Fruit fly (Drosophila melanogaster): ENCODE data around the gene beat-Va.

beat-Va gene

DNA sequence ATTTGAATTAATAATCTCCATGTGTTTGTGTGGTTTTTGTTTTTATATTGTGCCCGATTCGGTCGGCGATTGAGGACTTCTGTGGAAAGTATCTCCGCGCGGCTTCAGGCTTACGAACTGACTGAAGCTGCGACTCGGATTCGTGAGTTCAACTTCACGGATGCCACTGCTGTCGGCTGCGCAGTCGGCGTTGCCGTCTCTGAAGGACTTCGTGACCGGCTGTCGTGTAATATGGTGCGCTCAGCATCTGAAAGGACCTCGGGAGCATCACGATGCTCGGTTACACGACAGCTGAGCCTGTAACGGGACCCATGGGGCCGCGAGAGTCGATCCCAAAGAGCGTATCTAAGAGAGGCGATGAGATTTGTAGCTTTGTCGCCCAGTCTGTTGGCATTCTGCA lies at the start of gene beat-Va:
TSS of gene beat-Va (minus strand) at position 107 of the 400 bp plus-strand sequence.
- no peak for TF ChIP-seq svp (GFP tag)
- TF ChIP-seq eg (GFP tag; IDR thresholded peaks at IDR 0.05) = 0 out of 3 replicates have a peak, but pooled peaks have one; percentile 9

DNA sequence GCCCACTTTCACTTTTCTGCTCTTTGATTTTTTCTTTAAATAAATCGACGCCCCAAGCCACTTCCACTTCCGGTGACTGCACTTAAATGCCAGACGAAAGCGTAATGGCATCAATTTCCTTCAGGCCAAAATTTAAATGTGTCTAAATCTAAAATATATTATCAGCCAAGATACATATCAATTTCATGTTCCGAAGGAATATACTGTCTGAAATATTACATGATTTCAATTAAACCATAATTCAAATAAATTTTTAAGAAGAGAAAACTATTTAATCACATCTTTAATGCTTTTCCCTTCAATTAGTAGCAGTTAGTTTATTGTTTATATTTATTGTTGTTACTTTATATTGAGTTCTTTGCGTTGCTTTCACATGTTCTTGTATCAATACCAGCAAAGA lies 43.4 kb upstream of the beat-Va start, which contains the start of gene d-cup:
TSS of gene d-cup (plus strand) at position 301 of the 400 bp plus-strand sequence.
- TF ChIP-seq Eip93F (GFP tag; optimal IDR thresholded peaks at IDR 0.05) (no peak), Sox15 (GFP tag; optimal IDR thresholded peaks at IDR 0.05) (no peak)

DNA sequence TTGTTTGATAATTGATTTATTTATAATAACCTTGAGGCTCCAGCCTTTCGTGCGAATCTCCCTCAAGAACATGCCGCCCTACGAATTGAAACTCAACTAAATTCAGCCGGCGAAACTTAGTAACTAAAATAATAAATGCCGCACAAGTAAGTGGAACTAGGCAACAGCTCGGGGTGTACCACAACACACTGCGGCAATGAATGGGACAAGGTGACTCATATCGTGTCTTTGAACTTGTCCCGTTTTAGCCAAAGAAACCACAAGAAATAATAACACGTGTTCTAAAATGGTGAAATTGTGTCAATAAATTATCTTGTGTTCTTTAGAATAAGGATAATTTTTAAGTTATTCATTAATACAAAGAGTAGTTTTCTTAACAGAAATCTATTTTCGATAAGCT lies 10.9 kb upstream of the beat-Va start, which contains the start of gene CG10126:
TSS of gene CG10126 (minus strand) at position 101 of the 400 bp plus-strand sequence.
- TF ChIP-seq CG9139 (GFP tag; optimal IDR thresholded peaks at IDR 0.05) (no peak), cyc (GFP tag; optimal IDR thresholded peaks at IDR 0.05) (no peak), Smox (GFP tag; optimal IDR thresholded peaks at IDR 0.05) (no peak), CG6792 (GFP tag; optimal IDR thresholded peaks at IDR 0.05) (no peak), CG32006 (GFP tag; optimal IDR thresholded peaks at IDR 0.05) (no peak)

DNA sequence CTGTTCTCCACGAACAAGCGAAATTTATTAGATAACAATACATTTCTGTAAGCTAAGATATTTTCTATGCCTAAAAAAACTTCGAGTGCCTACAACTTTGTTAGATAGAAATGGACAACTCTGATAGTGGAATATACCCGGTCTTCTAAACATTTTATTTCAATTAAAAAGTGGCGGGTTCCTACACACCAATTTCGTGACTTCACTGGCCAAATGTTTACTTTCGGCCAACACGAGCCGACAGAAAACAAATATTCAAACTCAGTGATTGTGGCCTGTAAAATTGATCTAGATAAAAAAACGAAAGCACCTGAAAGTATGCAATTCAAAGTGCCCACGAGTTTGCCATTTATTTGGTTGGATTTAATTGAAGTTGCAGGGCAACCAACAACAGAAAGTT lies 9.9 kb upstream of the beat-Va start:
- TF ChIP-seq Eip78C (GFP tag) (no peak), net (GFP tag; optimal IDR thresholded peaks at IDR 0.05) (no peak), Ets21C (GFP tag; optimal IDR thresholded peaks at IDR 0.05) (no peak), fkh (GFP tag; optimal IDR thresholded peaks at IDR 0.05) (peak; percentile 61)

DNA sequence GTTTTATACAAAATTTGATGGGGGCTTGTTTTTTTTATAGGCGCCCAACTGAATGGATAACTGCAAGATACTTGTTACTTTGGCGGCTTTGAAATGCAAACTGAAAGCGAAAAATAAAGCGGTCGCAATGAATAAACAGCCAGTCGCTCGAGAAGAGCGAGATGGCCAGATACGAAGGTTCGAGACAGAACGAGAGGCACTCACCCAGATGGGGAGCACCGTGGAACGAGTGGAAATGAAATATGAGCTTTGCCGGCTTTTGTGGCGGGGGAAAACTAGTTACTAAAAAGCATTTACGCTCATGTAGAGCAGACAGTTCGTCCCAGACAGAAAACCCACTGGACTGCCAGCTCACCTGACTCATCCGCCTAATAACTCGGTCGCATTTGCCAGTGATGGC lies 9.3 kb upstream of the beat-Va start:
- TF ChIP-seq fd59A (GFP tag; optimal IDR thresholded peaks at IDR 0.05) = no peak
- TF ChIP-seq fd85E (GFP tag; optimal IDR thresholded peaks at IDR 0.05) = no peak
- TF ChIP-seq svp (GFP tag) = no peak
- TF ChIP-seq CG6808 (GFP tag; optimal IDR thresholded peaks at IDR 0.05) = no peak
- TF ChIP-seq CG32006 (GFP tag; optimal IDR thresholded peaks at IDR 0.05) = no peak
- peak; percentile 14 for TF ChIP-seq fkh (GFP tag; optimal IDR thresholded peaks at IDR 0.05)
- 0 out of 3 replicates have a peak, but pooled peaks have one; percentile 36 for TF ChIP-seq eg (GFP tag; IDR thresholded peaks at IDR 0.05)
- TF ChIP-seq OdsH (GFP tag; optimal IDR thresholded peaks at IDR 0.05) = no peak
- no peak for TF ChIP-seq Eip78C (GFP tag)
- no peak for TF ChIP-seq CG7368 (GFP tag; optimal IDR thresholded peaks at IDR 0.05)
- peak; percentile 4 for TF ChIP-seq CG6276 (GFP tag; optimal IDR thresholded peaks at IDR 0.05)
- 0 out of 3 replicates have a peak, but pooled peaks have one; percentile 42 for TF ChIP-seq CG6163 (GFP tag; IDR thresholded peaks at IDR 0.05)
- TF ChIP-seq CG3032 (tag; optimal IDR thresholded peaks at IDR 0.05) = no peak

DNA sequence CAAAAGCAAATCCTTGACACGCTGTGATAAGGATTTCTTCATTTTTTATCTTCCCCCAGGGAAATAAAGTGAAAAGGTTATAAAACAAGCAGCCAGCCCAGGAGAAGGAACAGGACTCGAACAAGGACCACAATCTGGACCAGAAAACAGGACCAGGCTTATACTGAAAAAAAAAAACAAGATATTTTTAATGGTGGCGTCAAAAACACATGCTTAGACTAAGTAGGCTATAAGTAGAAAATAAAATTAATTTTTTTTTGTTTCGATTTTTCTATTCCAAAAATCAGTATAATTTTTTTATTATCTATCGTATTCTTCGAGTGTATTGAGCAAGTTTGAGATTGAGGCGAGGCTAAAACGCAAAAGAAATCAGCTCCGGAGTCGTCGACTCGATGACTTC lies 20.4 kb downstream of the beat-Va start:
- TF ChIP-seq Eip78C (GFP tag) (peak; percentile 14), cyc (GFP tag; optimal IDR thresholded peaks at IDR 0.05) (no peak)

DNA sequence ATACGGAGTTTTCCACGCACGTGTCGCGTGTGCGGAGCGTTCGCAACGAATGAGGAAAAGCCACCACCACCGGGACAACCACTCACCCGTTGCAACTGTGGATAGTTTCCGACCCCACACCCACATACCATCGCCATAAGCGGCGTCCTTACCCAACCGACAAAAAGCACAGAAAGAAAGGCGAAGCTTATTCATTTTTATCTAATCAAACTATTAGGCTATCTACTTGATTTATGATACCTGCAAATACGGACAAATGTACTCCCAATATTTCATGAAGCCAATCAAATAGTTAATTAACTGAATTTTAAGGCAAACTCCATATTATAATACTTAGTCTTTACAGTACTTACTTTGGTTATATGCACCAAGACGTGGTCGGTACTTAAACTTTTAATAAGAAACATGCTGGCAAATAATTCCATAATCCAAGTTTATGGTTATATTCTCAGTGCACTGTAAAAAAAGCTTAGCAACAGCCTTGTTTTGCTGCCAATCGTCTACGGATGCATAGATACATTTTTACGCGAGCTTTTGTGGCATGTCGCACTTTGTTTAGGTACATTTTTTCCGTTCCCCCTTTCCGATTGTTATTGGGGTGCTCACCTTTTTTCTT lies 31.1 kb downstream of the beat-Va start, which contains the start of gene CG31345:
TSS of gene CG31345 (minus strand) at position 51 of the 616 bp plus-strand sequence.
- TF ChIP-seq CG6163 (GFP tag; IDR thresholded peaks at IDR 0.05) (no peak), dsx (GFP tag; optimal IDR thresholded peaks at IDR 0.05; ENCODE audit: poor library complexity, severe bottlenecking) (no peak), CG11902 (GFP tag; optimal IDR thresholded peaks at IDR 0.05) (no peak)

DNA sequence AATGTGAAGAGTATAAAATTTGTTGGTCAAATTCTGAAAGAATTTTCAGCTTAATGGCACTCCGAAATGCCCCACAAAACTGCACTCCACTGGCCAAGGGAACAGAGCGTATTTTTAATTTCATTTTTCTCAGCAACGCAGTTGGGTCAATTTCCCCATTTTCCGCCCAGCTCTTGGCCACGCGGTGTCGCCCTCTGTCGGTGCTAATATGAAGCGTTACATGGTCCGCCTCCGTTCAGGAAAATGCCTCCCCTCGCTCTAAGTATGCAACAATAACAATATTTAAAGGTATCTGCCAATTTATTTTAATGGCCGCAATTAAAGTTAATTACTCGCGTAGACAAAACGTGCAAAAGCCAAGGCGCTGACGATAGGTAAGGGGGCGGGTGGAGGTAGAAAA lies 44.9 kb downstream of the beat-Va start:
- TF ChIP-seq dac (GFP tag; optimal IDR thresholded peaks at IDR 0.05) (no peak), CG6808 (GFP tag; optimal IDR thresholded peaks at IDR 0.05) (no peak), CG3919 (GFP tag; optimal IDR thresholded peaks at IDR 0.05) (no peak), Gug (GFP tag; IDR thresholded peaks at IDR 0.05) (no peak), CG10669 (GFP tag; optimal IDR thresholded peaks at IDR 0.05) (no peak), lz (GFP tag; optimal IDR thresholded peaks at IDR 0.05) (no peak), CG1621 (tag; optimal IDR thresholded peaks at IDR 0.05) (no peak), pdm3 (GFP tag; optimal IDR thresholded peaks at IDR 0.05) (no peak), CG9139 (GFP tag; optimal IDR thresholded peaks at IDR 0.05) (no peak), Hr38 (GFP tag; optimal IDR thresholded peaks at IDR 0.05) (no peak), fd59A (GFP tag; optimal IDR thresholded peaks at IDR 0.05) (no peak), Eip93F (GFP tag; optimal IDR thresholded peaks at IDR 0.05) (no peak), Hr4 (GFP tag; optimal IDR thresholded peaks at IDR 0.05) (no peak), net (GFP tag; optimal IDR thresholded peaks at IDR 0.05) (no peak), esn (GFP tag; optimal IDR thresholded peaks at IDR 0.05) (no peak), CG3032 (tag; optimal IDR thresholded peaks at IDR 0.05) (no peak), CG8119 (GFP tag; IDR thresholded peaks at IDR 0.05) (no peak), Hr39 (GFP tag; optimal IDR thresholded peaks at IDR 0.05) (no peak)
